Worm (Caenorhabditis elegans) whole organism, young adult: ENCODE data around the gene srab-11.
A peak's percentile ranks its signal among the peaks of the same experiment; 100 is the strongest.

Experiments used
- B0336.3 ChIP-seq: fragments of 200-800 bp; sonication (Bioruptor generic); IDR thresholded peaks from 2 replicates; pipeline ENCODE4 v1.3.6; 2022; ENCODE audit warnings: missing genetic modification characterization, missing compliant biosample characterization
- F22D6.2 ChIP-seq: sonication (generic microtip); optimal IDR thresholded peaks from 2 replicates; lab custom pipeline; 2016; ENCODE audit warnings: mild to moderate bottlenecking, missing genetic modification characterization, missing compliant biosample characterization
- F23B12.7 ChIP-seq: sonication (generic microtip); optimal IDR thresholded peaks from 2 replicates; lab custom pipeline; 2017; ENCODE audit warnings: missing genetic modification characterization, mild to moderate bottlenecking, missing compliant biosample characterization, antibody characterized with exemption, moderate library complexity; ENCODE audit not compliant: insufficient read depth
- F39B2.1 ChIP-seq: fragments of 200-800 bp; sonication (Bioruptor generic); IDR thresholded peaks from 2 replicates; pipeline ENCODE4 v1.3.6; 2022; ENCODE audit warnings: missing genetic modification reagents, missing genetic modification characterization, missing compliant biosample characterization
- F49E8.2 ChIP-seq: sonication (generic microtip); optimal IDR thresholded peaks from 3 replicates; lab custom pipeline; 2017; ENCODE audit warnings: missing genetic modification characterization, mild to moderate bottlenecking, missing compliant biosample characterization, antibody characterized with exemption, moderate library complexity; ENCODE audit not compliant: insufficient read depth
- F52B5.7 ChIP-seq: sonication (generic microtip); optimal IDR thresholded peaks from 2 replicates; lab custom pipeline; 2016; ENCODE audit warnings: mild to moderate bottlenecking, missing genetic modification characterization, missing compliant biosample characterization
- K12H6.12 ChIP-seq: fragments of 200-800 bp; sonication (Bioruptor generic); optimal IDR thresholded peaks from 2 replicates; lab custom pipeline; 2018; ENCODE audit warnings: mild to moderate bottlenecking, missing genetic modification characterization, missing compliant biosample characterization
- Y53F4B.3 ChIP-seq: fragments of 200-800 bp; sonication (Bioruptor generic); IDR thresholded peaks from 2 replicates; pipeline ENCODE4 v1.3.6; 2022; ENCODE audit warnings: missing genetic modification reagents, missing genetic modification characterization, missing compliant biosample characterization
- aptf-3 ChIP-seq: fragments of 200-800 bp; sonication (Bioruptor generic); IDR thresholded peaks from 2 replicates; pipeline ENCODE4 v1.3.6; 2022; ENCODE audit warnings: missing genetic modification characterization, missing compliant biosample characterization
- atf-7 ChIP-seq: sonication (generic microtip); optimal IDR thresholded peaks from 2 replicates; lab custom pipeline; 2017; ENCODE audit warnings: mild to moderate bottlenecking, missing genetic modification characterization, missing compliant biosample characterization
- athp-1 ChIP-seq: sonication (generic microtip); optimal IDR thresholded peaks from 2 replicates; lab custom pipeline; 2017; ENCODE audit warnings: mild to moderate bottlenecking, missing genetic modification characterization, missing compliant biosample characterization
- attf-5 ChIP-seq: fragments of 200-800 bp; sonication (Bioruptor generic); optimal IDR thresholded peaks from 2 replicates; lab custom pipeline; 2018; ENCODE audit warnings: mild to moderate bottlenecking, missing genetic modification characterization, missing compliant biosample characterization
- cebp-1 ChIP-seq, 2 experiments: fragments of 200-800 bp in 1 of 2; sonication (Bioruptor generic) in 1 of 2; sonication (generic microtip) in 1 of 2; IDR thresholded peaks in 1 of 2; optimal IDR thresholded peaks in 1 of 2; 2 replicates each; pipeline versions ENCODE4 v1.3.6 to Lab custom; 2017 to 2022; ENCODE audit warnings: missing compliant biosample characterization in 2 of 2, missing genetic modification characterization in 2 of 2, mild to moderate bottlenecking in 1 of 2, missing genetic modification reagents in 1 of 2, moderate library complexity in 1 of 2
- die-1 ChIP-seq: sonication (generic microtip); optimal IDR thresholded peaks from 2 replicates; lab custom pipeline; 2016; ENCODE audit warnings: missing genotype, mild to moderate bottlenecking, missing genetic modification characterization, missing compliant biosample characterization
- dox-1 ChIP-seq: fragments of 200-800 bp; sonication (Bioruptor generic); IDR thresholded peaks from 2 replicates; pipeline ENCODE4 v1.3.6; 2022; ENCODE audit warnings: missing genetic modification reagents, missing genetic modification characterization, missing compliant biosample characterization
- dpl-1 ChIP-seq: fragments of 150-350 bp; optimal IDR thresholded peaks from 2 replicates; lab custom pipeline; 2014; ENCODE audit warnings: missing biosample characterization, missing genetic modification reagents, missing genetic modification characterization
- egrh-3 ChIP-seq: fragments of 200-800 bp; sonication (Bioruptor generic); IDR thresholded peaks from 2 replicates; pipeline ENCODE4 v1.3.6; 2022; ENCODE audit warnings: missing genetic modification reagents, missing genetic modification characterization, missing compliant biosample characterization
- fkh-3 ChIP-seq: sonication (generic microtip); optimal IDR thresholded peaks from 2 replicates; lab custom pipeline; 2016; ENCODE audit warnings: mild to moderate bottlenecking, missing genetic modification characterization, missing compliant biosample characterization
- gei-17 ChIP-seq: fragments of 200-800 bp; sonication (Bioruptor generic); optimal IDR thresholded peaks from 2 replicates; lab custom pipeline; 2018; ENCODE audit warnings: mild to moderate bottlenecking, missing genetic modification characterization, missing compliant biosample characterization
- him-1 ChIP-seq: sonication (generic microtip); optimal IDR thresholded peaks from 2 replicates; lab custom pipeline; 2016; ENCODE audit warnings: missing genotype, missing genetic modification reagents, missing genetic modification characterization, missing compliant biosample characterization
- hmg-1.2 ChIP-seq: fragments of 200-800 bp; sonication (Bioruptor generic); IDR thresholded peaks from 2 replicates; pipeline ENCODE4 v1.3.6; 2022; ENCODE audit warnings: missing genetic modification reagents, missing genetic modification characterization, missing compliant biosample characterization
- hsf-1 ChIP-seq: fragments of 200-800 bp; sonication (Bioruptor generic); IDR thresholded peaks from 2 replicates; pipeline ENCODE4 v1.3.6; 2022; ENCODE audit warnings: missing genetic modification reagents, missing genetic modification characterization, missing compliant biosample characterization
- let-526 ChIP-seq: fragments of 200-800 bp; sonication (Bioruptor generic); IDR thresholded peaks from 2 replicates; pipeline ENCODE4 v1.3.6; 2022; ENCODE audit warnings: missing genetic modification reagents, missing genetic modification characterization, missing compliant biosample characterization
- lin-26 ChIP-seq: fragments of 200-800 bp; sonication (Bioruptor generic); IDR thresholded peaks from 2 replicates; pipeline ENCODE4 v1.3.6; 2022; ENCODE audit warnings: missing genetic modification reagents, missing genetic modification characterization, missing compliant biosample characterization
- lin-54 ChIP-seq: fragments of 200-800 bp; sonication (Bioruptor generic); optimal IDR thresholded peaks from 2 replicates; lab custom pipeline; 2018; ENCODE audit warnings: mild to moderate bottlenecking, missing genetic modification characterization, missing compliant biosample characterization
- lir-1 ChIP-seq: fragments of 200-800 bp; sonication (Bioruptor generic); conservative IDR thresholded peaks from 2 replicates; pipeline ENCODE4 v1.3.6; 2022; ENCODE audit warnings: missing genetic modification reagents, missing genetic modification characterization, missing compliant biosample characterization
- madf-3 ChIP-seq: fragments of 200-800 bp; sonication (Bioruptor generic); IDR thresholded peaks from 2 replicates; pipeline ENCODE4 v1.3.6; 2022; ENCODE audit warnings: missing genetic modification reagents, missing genetic modification characterization, missing compliant biosample characterization
- madf-8 ChIP-seq: fragments of 200-800 bp; sonication (Bioruptor generic); conservative IDR thresholded peaks from 2 replicates; pipeline ENCODE4 v1.3.6; 2022; ENCODE audit warnings: missing genetic modification reagents, missing genetic modification characterization, missing compliant biosample characterization
- nfya-2 ChIP-seq: fragments of 200-800 bp; sonication (Bioruptor generic); IDR thresholded peaks from 2 replicates; pipeline ENCODE4 v1.3.6; 2022; ENCODE audit warnings: missing genetic modification reagents, missing genetic modification characterization, missing compliant biosample characterization
- nhr-80 ChIP-seq: sonication (generic microtip); optimal IDR thresholded peaks from 2 replicates; lab custom pipeline; 2016; ENCODE audit warnings: missing genetic modification characterization, missing compliant biosample characterization
- pha-4 ChIP-seq: fragments of 150-350 bp; sonication (generic microtip); optimal IDR thresholded peaks from 2 replicates; lab custom pipeline; 2014; ENCODE audit warnings: missing biosample characterization, missing genetic modification reagents, missing genetic modification characterization
- rpc-1 ChIP-seq, 2 experiments: fragments of 150-350 bp in 1 of 2; sonication (generic microtip) in 1 of 2; optimal IDR thresholded peaks; 2 replicates each; lab custom pipeline; 2014 to 2018; ENCODE audit warnings: missing biosample characterization in 1 of 2, missing genetic modification characterization in 1 of 2, missing genetic modification reagents in 1 of 2, missing genotype in 1 of 2
- snpc-1.3 ChIP-seq: sonication (generic microtip); optimal IDR thresholded peaks from 2 replicates; lab custom pipeline; 2017; ENCODE audit warnings: missing genetic modification characterization, mild to moderate bottlenecking, missing compliant biosample characterization, antibody characterized with exemption, moderate library complexity, missing genotype, missing genetic modification reagents; ENCODE audit not compliant: insufficient read depth
- snpc-3.4 ChIP-seq: sonication (generic microtip); optimal IDR thresholded peaks from 2 replicates; lab custom pipeline; 2017; ENCODE audit warnings: missing genetic modification characterization, mild to moderate bottlenecking, missing compliant biosample characterization, antibody characterized with exemption, moderate library complexity, missing genotype, missing genetic modification reagents
- snpc-4 ChIP-seq, 5 experiments: fragments of 150-350 bp in 1 of 5; sonication (generic microtip) in 4 of 5; optimal IDR thresholded peaks; 2 replicates each; lab custom pipeline; 2014 to 2018; ENCODE audit warnings: missing genetic modification characterization in 5 of 5, missing biosample characterization in 3 of 5, antibody characterized with exemption in 2 of 5, mild to moderate bottlenecking in 2 of 5, missing compliant biosample characterization in 2 of 5, missing genotype in 2 of 5, moderate library complexity in 2 of 5, missing genetic modification reagents in 1 of 5
- tbp1 ChIP-seq: fragments of 200-800 bp; sonication (Bioruptor generic); optimal IDR thresholded peaks from 2 replicates; lab custom pipeline; 2018; ENCODE audit warnings: mild to moderate bottlenecking, missing genetic modification characterization, missing compliant biosample characterization
- unc-62 ChIP-seq: fragments of 150-350 bp; optimal IDR thresholded peaks from 2 replicates; lab custom pipeline; 2014; ENCODE audit warnings: missing biosample characterization, missing genetic modification reagents, missing genetic modification characterization
- xnd-1 ChIP-seq: sonication (generic microtip); optimal IDR thresholded peaks from 2 replicates; lab custom pipeline; 2016; ENCODE audit warnings: missing genotype, missing genetic modification reagents, missing genetic modification characterization, missing compliant biosample characterization
- zfh-2 ChIP-seq: fragments of 200-800 bp; sonication (Bioruptor generic); conservative IDR thresholded peaks from 2 replicates; pipeline ENCODE4 v1.3.6; 2022; ENCODE audit warnings: missing genetic modification reagents, missing genetic modification characterization, missing compliant biosample characterization
- ztf-25 ChIP-seq: fragments of 200-800 bp; sonication (Bioruptor generic); IDR thresholded peaks from 2 replicates; pipeline ENCODE4 v1.3.6; 2022; ENCODE audit warnings: missing genetic modification reagents, missing genetic modification characterization, missing compliant biosample characterization
- ztf-28 ChIP-seq: fragments of 200-800 bp; sonication (Bioruptor generic); IDR thresholded peaks from 2 replicates; pipeline ENCODE4 v1.3.6; 2022; ENCODE audit warnings: missing genetic modification reagents, missing genetic modification characterization, missing compliant biosample characterization
- ztf-3 ChIP-seq: fragments of 200-800 bp; sonication (Bioruptor generic); optimal IDR thresholded peaks from 2 replicates; lab custom pipeline; 2018; ENCODE audit warnings: mild to moderate bottlenecking, missing genetic modification characterization, missing compliant biosample characterization

The srab-11 gene

DNA sequence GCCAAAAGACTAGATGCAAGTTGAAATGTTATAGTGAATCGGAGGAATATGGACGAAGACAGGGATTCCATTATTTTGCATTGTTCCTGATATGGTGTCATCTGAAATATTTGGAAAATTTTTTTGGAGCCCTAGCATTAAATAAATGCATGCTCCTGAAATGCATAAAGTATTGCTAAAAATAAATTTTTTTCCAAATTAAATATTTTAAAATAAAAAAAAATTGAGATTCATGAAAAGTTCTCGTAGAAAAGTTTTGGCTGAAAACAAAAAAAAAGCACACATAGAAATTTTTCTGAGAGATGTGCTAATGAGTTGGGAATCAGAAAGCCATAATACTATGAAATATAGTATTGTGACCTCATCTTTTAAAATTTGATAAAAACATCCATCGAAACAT lies 8.2 kb upstream of the srab-11 start, which contains the start of gene srab-7:
TSS of gene srab-7 (minus strand) at position 101 of the 400 bp plus-strand sequence.
- TF ChIP-seq die-1 (tag; lab: Kevin White, UChicago) (no peak), Y53F4B.3 (GFP tag; lab: Robert Waterston, UW) (no peak)

DNA sequence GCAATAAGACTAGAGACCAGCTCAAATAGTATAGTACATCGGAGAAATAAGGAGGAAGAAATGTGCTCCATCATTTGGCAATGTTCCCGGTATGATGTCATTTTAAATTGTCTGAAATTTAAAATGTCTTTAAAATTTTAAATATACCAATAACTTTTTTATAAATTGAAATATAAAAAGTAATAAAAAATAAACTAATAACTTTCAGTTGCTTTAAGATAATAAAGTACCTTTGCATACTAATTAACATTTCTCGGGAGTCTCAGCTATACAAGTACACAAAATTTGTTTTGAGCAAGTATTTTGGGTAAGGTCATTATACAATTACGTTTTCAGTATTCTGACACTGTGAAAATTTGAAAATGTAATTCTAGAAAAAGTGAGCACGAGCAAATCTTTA lies 5.0 kb upstream of the srab-11 start, which contains the start of gene srab-6:
TSS of gene srab-6 (minus strand) at position 101 of the 400 bp plus-strand sequence.
- no peak for TF ChIP-seq unc-62 (GFP tag; lab: Kevin White, UChicago)
- no peak for TF ChIP-seq dox-1
- TF ChIP-seq ztf-3 (GFP tag; lab: Kevin White, UChicago), result no peak
- no peak for TF ChIP-seq F23B12.7
- no peak for TF ChIP-seq F52B5.7 (tag; lab: Kevin White, UChicago)
- TF ChIP-seq snpc-4 (GFP tag; optimal IDR thresholded peaks at IDR 0.05; lab: Kevin White, UChicago), result no peak
- TF ChIP-seq snpc-4 (tag; optimal IDR thresholded peaks at IDR 0.05; lab: Kevin White, UChicago), result no peak
- no peak for TF ChIP-seq tbp1 (GFP tag; lab: Kevin White, UChicago)
- no peak for TF ChIP-seq nfya-2
- no peak for TF ChIP-seq him-1 (tag; lab: Kevin White, UChicago)
- TF ChIP-seq K12H6.12, result no peak
- TF ChIP-seq aptf-3, result no peak

- TF ChIP-seq madf-3, result no peak
- no peak for TF ChIP-seq attf-5 (GFP tag; lab: Kevin White, UChicago)
- no peak for TF ChIP-seq dpl-1
- no peak for TF ChIP-seq lin-26 (GFP tag; lab: Robert Waterston, UW)
- TF ChIP-seq pha-4 (tag; lab: Kevin White, UChicago), result no peak
- no peak for TF ChIP-seq let-526 (GFP tag; lab: Robert Waterston, UW)
- no peak for TF ChIP-seq snpc-4 (GFP tag; optimal IDR thresholded peaks at IDR 0.05; lab: Kevin White, UChicago)
- peak in 2 of 4 experiments; percentile 58 to 86 for TF ChIP-seq snpc-4 (tag; optimal IDR thresholded peaks at IDR 0.05; lab: Kevin White, UChicago)
- TF ChIP-seq lin-54 (GFP tag; lab: Kevin White, UChicago), result no peak
- no peak for TF ChIP-seq snpc-1.3 (tag; lab: Kevin White, UChicago)
- no peak for TF ChIP-seq ztf-25 (GFP tag; lab: Robert Waterston, UW)
- peak; percentile 89 for TF ChIP-seq zfh-2 (GFP tag; lab: Robert Waterston, UW)
- no peak; the same call in 1 of the 2 replicates for TF ChIP-seq hmg-1.2 (GFP tag; lab: Robert Waterston, UW)
- TF ChIP-seq nhr-80 (tag; lab: Kevin White, UChicago), result no peak
- TF ChIP-seq cebp-1 (GFP tag; IDR thresholded peaks at IDR 0.05; lab: Robert Waterston, UW), result no peak
- TF ChIP-seq cebp-1 (tag; optimal IDR thresholded peaks at IDR 0.05; lab: Kevin White, UChicago), result no peak
- no peak for TF ChIP-seq F22D6.2
- no peak for TF ChIP-seq xnd-1 (tag; lab: Kevin White, UChicago)
- TF ChIP-seq ztf-28, result peak; percentile 40; the same call in 1 of the 2 replicates
- no peak for TF ChIP-seq F39B2.1 (GFP tag; lab: Robert Waterston, UW)
- no peak for TF ChIP-seq F49E8.2 (tag; lab: Kevin White, UChicago)
- TF ChIP-seq fkh-3 (tag; lab: Kevin White, UChicago), result no peak
- no peak for TF ChIP-seq dox-1
- TF ChIP-seq lir-1 (GFP tag; lab: Robert Waterston, UW), result no peak
- TF ChIP-seq gei-17 (GFP tag; lab: Kevin White, UChicago), result no peak
- no peak for TF ChIP-seq athp-1
- no peak for TF ChIP-seq rpc-1 (optimal IDR thresholded peaks at IDR 0.05; lab: Kevin White, UChicago)
- TF ChIP-seq rpc-1 (tag; optimal IDR thresholded peaks at IDR 0.05; lab: Kevin White, UChicago), result no peak
- no peak for TF ChIP-seq atf-7 (tag; lab: Kevin White, UChicago)
- TF ChIP-seq snpc-3.4 (tag; lab: Kevin White, UChicago), result no peak
- no peak for TF ChIP-seq hsf-1 (GFP tag; lab: Robert Waterston, UW)
- peak; percentile 39; the same call in 1 of the 2 replicates for TF ChIP-seq egrh-3 (GFP tag; lab: Robert Waterston, UW)
- no peak for TF ChIP-seq madf-8 (GFP tag; lab: Robert Waterston, UW)
- no peak for TF ChIP-seq B0336.3 (GFP tag; lab: Robert Waterston, UW)
These were observed 3.1 kb upstream of the srab-11 start for ce11 chrV:3149910-3150428.
